Worm (Caenorhabditis elegans): Measurements from ENCODE around the gene prx-3.

Gene prx-3

ce11 chrX:6112817-6113216, at the start of gene prx-3:
Gene prx-3 (minus strand): TSS chrX:6112917.
- TF ChIP-seq hmbx-1 (tag; optimal IDR thresholded peaks at IDR 0.05) (no peak), flt-1 (GFP tag; IDR thresholded peaks at IDR 0.05) (no peak), ama-1 (optimal IDR thresholded peaks at IDR 0.05) (no peak), ceh-13 (GFP tag; optimal IDR thresholded peaks at IDR 0.05) (no peak), tbx-11 (GFP tag; IDR thresholded peaks at IDR 0.05) (no peak), ceh-36 (tag; optimal IDR thresholded peaks at IDR 0.05) (no peak), hmg-4 (GFP tag; optimal IDR thresholded peaks at IDR 0.05) (no peak), F13C5.2 (tag; optimal IDR thresholded peaks at IDR 0.05) (no peak), ets-7 (tag; optimal IDR thresholded peaks at IDR 0.05) (no peak), aly-1 (tag; optimal IDR thresholded peaks at IDR 0.05) (no peak), tbx-37 (GFP tag; conservative IDR thresholded peaks at IDR 0.05) (no peak), tra-4 (tag; optimal IDR thresholded peaks at IDR 0.05) (no peak), pes-1 (GFP tag; IDR thresholded peaks at IDR 0.05) (no peak), hnd-1 (tag; optimal IDR thresholded peaks at IDR 0.05) (no peak)

ce11 chrX:6162037-6162436, 49.3 kb upstream of the prx-3 start:
- no peak for TF ChIP-seq F13C5.2 (tag; optimal IDR thresholded peaks at IDR 0.05)
- no peak for TF ChIP-seq aly-1 (tag; optimal IDR thresholded peaks at IDR 0.05)
- no peak for TF ChIP-seq hmbx-1 (tag; optimal IDR thresholded peaks at IDR 0.05)
- TF ChIP-seq B0310.2 (tag; optimal IDR thresholded peaks at IDR 0.05) = no peak
- TF ChIP-seq sea-1 (GFP tag; conservative IDR thresholded peaks at IDR 0.05) = no peak
- no peak for TF ChIP-seq ama-1 (optimal IDR thresholded peaks at IDR 0.05)
- TF ChIP-seq hmg-4 (GFP tag; optimal IDR thresholded peaks at IDR 0.05) = no peak

- TF ChIP-seq flt-1 (GFP tag; IDR thresholded peaks at IDR 0.05) (no peak), hmbx-1 (tag; optimal IDR thresholded peaks at IDR 0.05) (no peak), ets-7 (tag; optimal IDR thresholded peaks at IDR 0.05) (no peak), tbx-37 (GFP tag; conservative IDR thresholded peaks at IDR 0.05) (no peak), F13C5.2 (tag; optimal IDR thresholded peaks at IDR 0.05) (no peak), hmg-4 (GFP tag; optimal IDR thresholded peaks at IDR 0.05) (no peak), tbx-11 (GFP tag; IDR thresholded peaks at IDR 0.05) (no peak), ama-1 (optimal IDR thresholded peaks at IDR 0.05) (no peak), sea-1 (GFP tag; conservative IDR thresholded peaks at IDR 0.05) (no peak), scrt-1 (GFP tag; IDR thresholded peaks at IDR 0.05) (no peak), hnd-1 (tag; optimal IDR thresholded peaks at IDR 0.05) (no peak), tra-4 (tag; optimal IDR thresholded peaks at IDR 0.05) (no peak), pes-1 (GFP tag; IDR thresholded peaks at IDR 0.05) (no peak), ceh-36 (tag; optimal IDR thresholded peaks at IDR 0.05) (no peak), B0310.2 (tag; optimal IDR thresholded peaks at IDR 0.05) (no peak), ceh-13 (GFP tag; optimal IDR thresholded peaks at IDR 0.05) (no peak)
Observed at ce11 chrX:6160427-6160826, 47.7 kb upstream of the prx-3 start, which contains the start of gene odd-2. Gene odd-2 (minus strand): TSS chrX:6160527.

- TF ChIP-seq ama-1 (optimal IDR thresholded peaks at IDR 0.05) = no peak
- no peak for TF ChIP-seq scrt-1 (GFP tag; IDR thresholded peaks at IDR 0.05)
- TF ChIP-seq tbx-37 (GFP tag; conservative IDR thresholded peaks at IDR 0.05) = no peak
- no peak for TF ChIP-seq pes-1 (GFP tag; IDR thresholded peaks at IDR 0.05)
- TF ChIP-seq aly-1 (tag; optimal IDR thresholded peaks at IDR 0.05) = no peak
- TF ChIP-seq F13C5.2 (tag; optimal IDR thresholded peaks at IDR 0.05) = no peak
- no peak for TF ChIP-seq flt-1 (GFP tag; IDR thresholded peaks at IDR 0.05)
- TF ChIP-seq hnd-1 (tag; optimal IDR thresholded peaks at IDR 0.05) = no peak
- no peak for TF ChIP-seq tra-4 (tag; optimal IDR thresholded peaks at IDR 0.05)
Observed at ce11 chrX:6159562-6159961, 46.8 kb upstream of the prx-3 start.

- TF ChIP-seq pes-1 (GFP tag; IDR thresholded peaks at IDR 0.05) (no peak), aly-1 (tag; optimal IDR thresholded peaks at IDR 0.05) (no peak), ets-7 (tag; optimal IDR thresholded peaks at IDR 0.05) (no peak), flt-1 (GFP tag; IDR thresholded peaks at IDR 0.05) (no peak), hmbx-1 (tag; optimal IDR thresholded peaks at IDR 0.05) (no peak)
Observed at ce11 chrX:6157411-6157916, 44.7 kb upstream of the prx-3 start.

- TF ChIP-seq scrt-1 (GFP tag; IDR thresholded peaks at IDR 0.05) = no peak
- no peak for TF ChIP-seq ama-1 (optimal IDR thresholded peaks at IDR 0.05)
- TF ChIP-seq tra-4 (tag; optimal IDR thresholded peaks at IDR 0.05) = no peak
- TF ChIP-seq sea-1 (GFP tag; conservative IDR thresholded peaks at IDR 0.05) = no peak
- no peak for TF ChIP-seq pes-1 (GFP tag; IDR thresholded peaks at IDR 0.05)
- no peak for TF ChIP-seq aly-1 (tag; optimal IDR thresholded peaks at IDR 0.05)
- no peak for TF ChIP-seq tbx-37 (GFP tag; conservative IDR thresholded peaks at IDR 0.05)
- TF ChIP-seq B0310.2 (tag; optimal IDR thresholded peaks at IDR 0.05) = no peak
- TF ChIP-seq F13C5.2 (tag; optimal IDR thresholded peaks at IDR 0.05) = no peak
Observed at ce11 chrX:6155436-6155835, 42.7 kb upstream of the prx-3 start.

ce11 chrX:6150949-6151519, 38.3 kb upstream of the prx-3 start:
- no peak for TF ChIP-seq hnd-1 (tag; optimal IDR thresholded peaks at IDR 0.05)
- 0 out of 2 replicates have a peak, but pooled peaks have one; percentile 47 for TF ChIP-seq scrt-1 (GFP tag; IDR thresholded peaks at IDR 0.05)
- TF ChIP-seq ama-1 (optimal IDR thresholded peaks at IDR 0.05) = no peak
- peak; percentile 40 for TF ChIP-seq F13C5.2 (tag; optimal IDR thresholded peaks at IDR 0.05)
- no peak for TF ChIP-seq tbx-11 (GFP tag; IDR thresholded peaks at IDR 0.05)
- TF ChIP-seq tbx-37 (GFP tag; conservative IDR thresholded peaks at IDR 0.05) = no peak
- TF ChIP-seq hmg-4 (GFP tag; optimal IDR thresholded peaks at IDR 0.05) = peak; percentile 43
- TF ChIP-seq sea-1 (GFP tag; conservative IDR thresholded peaks at IDR 0.05) = 0 out of 2 replicates have a peak, but pooled peaks have one; percentile 28
- no peak for TF ChIP-seq ceh-13 (GFP tag; optimal IDR thresholded peaks at IDR 0.05)
- TF ChIP-seq tra-4 (tag; optimal IDR thresholded peaks at IDR 0.05) = no peak

ce11 chrX:6150449-6150848, 37.7 kb upstream of the prx-3 start, which contains the start of gene tag-275:
Gene tag-275 (minus strand): TSS chrX:6150549.
- TF ChIP-seq scrt-1 (GFP tag; IDR thresholded peaks at IDR 0.05) (no peak), B0310.2 (tag; optimal IDR thresholded peaks at IDR 0.05) (no peak), flt-1 (GFP tag; IDR thresholded peaks at IDR 0.05) (no peak), tra-4 (tag; optimal IDR thresholded peaks at IDR 0.05) (no peak), ceh-36 (tag; optimal IDR thresholded peaks at IDR 0.05) (no peak), tbx-11 (GFP tag; IDR thresholded peaks at IDR 0.05) (no peak), aly-1 (tag; optimal IDR thresholded peaks at IDR 0.05) (no peak), tbx-37 (GFP tag; conservative IDR thresholded peaks at IDR 0.05) (no peak), F13C5.2 (tag; optimal IDR thresholded peaks at IDR 0.05) (no peak), ceh-13 (GFP tag; optimal IDR thresholded peaks at IDR 0.05) (no peak)

Measured in whole organism, early embryonic.